Worm (Caenorhabditis elegans): Measurements from ENCODE around the gene ZK673.1.
"Not testable (repeated sequence)": the region's sequence is repeated elsewhere in the genome, so short reads cannot be mapped to it uniquely, and the experiment has no call there.

The ZK673.1 gene

ce11 chrII:10479348-10479747, 36.4 kb downstream of the ZK673.1 start, which contains the start of gene clec-59:
Gene clec-59 (minus strand): TSS chrII:10479448.
- TF ChIP-seq tab-1 (GFP tag; IDR thresholded peaks at IDR 0.05) (no peak), ztf-23 (GFP tag; IDR thresholded peaks at IDR 0.05) (no peak), cog-1 (tag; optimal IDR thresholded peaks at IDR 0.05) (no peak), ztf-29 (GFP tag; IDR thresholded peaks at IDR 0.05) (no peak), T22C8.4 (GFP tag; IDR thresholded peaks at IDR 0.05) (no peak), flt-1 (GFP tag; IDR thresholded peaks at IDR 0.05) (no peak), med-1 (GFP tag; optimal IDR thresholded peaks at IDR 0.05; ENCODE audit: insufficient read depth) (no peak), ref-1 (GFP tag; conservative IDR thresholded peaks at IDR 0.05) (no peak), klf-2 (GFP tag; conservative IDR thresholded peaks at IDR 0.05) (no peak)

DNA sequence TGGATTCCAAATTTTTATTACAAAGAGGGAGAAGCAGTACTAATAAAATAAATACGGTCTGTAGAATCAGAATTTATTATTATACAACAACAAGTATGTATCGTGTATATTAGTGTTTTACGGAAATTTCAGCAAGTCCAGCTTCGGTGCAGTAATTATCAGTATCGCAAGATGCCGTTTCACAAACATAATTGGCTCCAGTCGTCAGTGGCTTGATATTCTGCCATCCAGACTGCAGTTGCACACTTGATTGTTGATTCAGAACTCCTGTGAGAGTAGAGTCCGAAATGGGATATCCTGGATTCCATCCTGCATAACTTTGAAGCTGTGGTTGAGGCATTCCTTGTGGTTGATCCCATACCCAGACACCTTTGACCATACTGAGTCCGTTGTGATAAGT, 37.1 kb downstream of the ZK673.1 start:
- no peak for TF ChIP-seq T22C8.4 (GFP tag; IDR thresholded peaks at IDR 0.05)
- TF ChIP-seq med-1 (GFP tag; optimal IDR thresholded peaks at IDR 0.05; ENCODE audit: insufficient read depth) = no peak
- TF ChIP-seq tab-1 (GFP tag; IDR thresholded peaks at IDR 0.05) = no peak
- no peak for TF ChIP-seq ztf-23 (GFP tag; IDR thresholded peaks at IDR 0.05)
- no peak for TF ChIP-seq ref-1 (GFP tag; conservative IDR thresholded peaks at IDR 0.05)
- TF ChIP-seq ztf-29 (GFP tag; IDR thresholded peaks at IDR 0.05) = no peak
- TF ChIP-seq cog-1 (tag; optimal IDR thresholded peaks at IDR 0.05) = no peak
- TF ChIP-seq klf-2 (GFP tag; conservative IDR thresholded peaks at IDR 0.05) = no peak
- TF ChIP-seq flt-1 (GFP tag; IDR thresholded peaks at IDR 0.05) = no peak

DNA sequence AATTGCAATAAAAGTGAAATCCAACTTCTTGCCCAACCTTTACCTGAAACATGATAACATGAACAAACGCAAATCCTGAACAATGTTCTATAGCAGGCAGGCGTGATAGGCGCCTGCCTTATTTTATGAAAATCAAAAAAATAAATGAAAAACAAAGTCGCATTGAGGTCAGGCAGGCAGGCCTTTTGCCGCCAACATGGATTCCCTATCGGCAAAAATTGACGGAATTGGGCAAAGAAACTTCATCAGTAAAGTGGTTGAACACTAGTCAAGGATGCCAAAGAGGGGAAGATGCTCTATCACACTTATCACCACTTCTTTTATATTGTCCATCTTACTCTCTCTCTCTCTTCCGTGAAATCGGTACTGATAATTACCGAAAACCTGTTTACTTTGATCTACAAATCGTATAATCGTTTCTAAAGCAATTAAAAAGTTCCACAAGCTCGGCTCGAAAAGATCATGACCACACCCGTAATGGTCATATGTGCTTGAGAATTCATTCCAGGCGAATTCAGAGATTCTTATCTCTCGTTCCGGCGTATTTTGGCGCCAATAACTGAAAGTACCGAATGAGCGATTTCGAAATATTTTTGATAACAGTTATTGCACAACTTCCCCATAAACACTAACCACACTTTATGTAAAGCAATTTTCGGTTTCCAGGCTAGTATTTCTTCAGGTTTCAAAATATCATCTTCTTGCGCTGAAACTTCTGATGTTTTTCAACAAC, 39.0 kb downstream of the ZK673.1 start, which contains the start of the genes clec-60 and ZK666.11:
Gene clec-60 (minus strand): TSS at position 51 of the 733 bp plus-strand sequence.
Gene ZK666.11 (plus strand): TSS at position 699 of the 733 bp plus-strand sequence.
- TF ChIP-seq tab-1 (GFP tag; IDR thresholded peaks at IDR 0.05) = no peak

ce11 chrII:10482899-10483298, 40.0 kb downstream of the ZK673.1 start:
- TF ChIP-seq ref-1 (GFP tag; conservative IDR thresholded peaks at IDR 0.05) (no peak), T22C8.4 (GFP tag; IDR thresholded peaks at IDR 0.05) (no peak), flt-1 (GFP tag; IDR thresholded peaks at IDR 0.05) (no peak), klf-2 (GFP tag; conservative IDR thresholded peaks at IDR 0.05) (no peak), cog-1 (tag; optimal IDR thresholded peaks at IDR 0.05) (no peak), tab-1 (GFP tag; IDR thresholded peaks at IDR 0.05) (no peak), ztf-29 (GFP tag; IDR thresholded peaks at IDR 0.05) (no peak), ztf-23 (GFP tag; IDR thresholded peaks at IDR 0.05) (no peak), med-1 (GFP tag; optimal IDR thresholded peaks at IDR 0.05; ENCODE audit: insufficient read depth) (no peak)

DNA sequence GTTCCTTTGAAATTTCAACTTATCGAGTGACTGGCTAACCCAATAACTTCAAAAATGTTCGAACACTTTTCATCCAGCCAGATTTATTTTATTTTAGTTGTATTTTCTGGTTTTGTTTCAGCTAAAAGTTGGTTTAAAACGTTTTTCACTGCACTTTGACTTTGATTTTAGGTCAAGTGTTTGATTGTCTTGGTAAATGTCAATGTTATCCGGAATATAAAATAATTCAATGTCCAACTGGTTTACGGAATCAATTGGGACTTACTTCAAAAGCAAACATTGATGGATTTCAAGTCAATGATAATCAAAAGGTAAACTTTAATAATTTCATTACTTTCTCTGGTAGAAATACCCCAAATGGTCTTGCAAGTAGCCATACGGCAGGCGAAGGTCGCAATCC, 40.9 kb downstream of the ZK673.1 start:
- TF ChIP-seq T22C8.4 (GFP tag; IDR thresholded peaks at IDR 0.05) = no peak
- no peak for TF ChIP-seq flt-1 (GFP tag; IDR thresholded peaks at IDR 0.05)
- TF ChIP-seq ztf-23 (GFP tag; IDR thresholded peaks at IDR 0.05) = no peak
- TF ChIP-seq ref-1 (GFP tag; conservative IDR thresholded peaks at IDR 0.05) = no peak
- no peak for TF ChIP-seq cog-1 (tag; optimal IDR thresholded peaks at IDR 0.05)
- TF ChIP-seq tab-1 (GFP tag; IDR thresholded peaks at IDR 0.05) = no peak
- no peak for TF ChIP-seq med-1 (GFP tag; optimal IDR thresholded peaks at IDR 0.05; ENCODE audit: insufficient read depth)
- no peak for TF ChIP-seq ztf-29 (GFP tag; IDR thresholded peaks at IDR 0.05)
- TF ChIP-seq klf-2 (GFP tag; conservative IDR thresholded peaks at IDR 0.05) = no peak

- no peak for TF ChIP-seq med-1 (GFP tag; optimal IDR thresholded peaks at IDR 0.05; ENCODE audit: insufficient read depth)
- no peak for TF ChIP-seq tab-1 (GFP tag; IDR thresholded peaks at IDR 0.05)
- TF ChIP-seq ref-1 (GFP tag; conservative IDR thresholded peaks at IDR 0.05) = no peak
- TF ChIP-seq T22C8.4 (GFP tag; IDR thresholded peaks at IDR 0.05) = no peak
- TF ChIP-seq ztf-23 (GFP tag; IDR thresholded peaks at IDR 0.05) = no peak
- no peak for TF ChIP-seq ztf-29 (GFP tag; IDR thresholded peaks at IDR 0.05)
- TF ChIP-seq flt-1 (GFP tag; IDR thresholded peaks at IDR 0.05) = no peak
- no peak for TF ChIP-seq cog-1 (tag; optimal IDR thresholded peaks at IDR 0.05)
- TF ChIP-seq klf-2 (GFP tag; conservative IDR thresholded peaks at IDR 0.05) = no peak
Observed at ce11 chrII:10485640-10486039, 42.7 kb downstream of the ZK673.1 start.

DNA sequence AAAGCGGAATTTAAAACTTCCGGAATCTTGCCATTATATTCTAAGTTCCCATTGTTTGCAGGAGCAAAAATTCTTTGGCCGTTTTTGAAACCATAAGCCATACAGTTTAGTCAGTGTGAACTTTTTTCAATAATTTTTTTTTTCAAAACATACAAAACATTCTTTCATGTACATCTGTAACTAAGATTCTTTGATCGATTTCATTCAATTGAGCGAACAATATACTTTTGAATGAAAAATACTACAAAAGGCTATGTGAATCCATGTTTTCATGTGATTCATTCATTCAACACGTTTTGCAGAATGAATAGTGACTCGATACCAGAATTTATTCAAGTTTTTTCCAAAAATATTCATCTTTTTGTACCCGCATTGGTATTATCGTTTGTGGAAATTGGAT, 43.8 kb downstream of the ZK673.1 start, which contains the start of gene ZK666.15:
Gene ZK666.15 (plus strand): TSS at position 301 of the 400 bp plus-strand sequence.
- TF ChIP-seq ztf-29 (GFP tag; IDR thresholded peaks at IDR 0.05) = no peak
- TF ChIP-seq ref-1 (GFP tag; conservative IDR thresholded peaks at IDR 0.05) = no peak
- TF ChIP-seq cog-1 (tag; optimal IDR thresholded peaks at IDR 0.05) = no peak
- no peak for TF ChIP-seq tab-1 (GFP tag; IDR thresholded peaks at IDR 0.05)
- TF ChIP-seq ztf-23 (GFP tag; IDR thresholded peaks at IDR 0.05) = no peak
- no peak for TF ChIP-seq med-1 (GFP tag; optimal IDR thresholded peaks at IDR 0.05; ENCODE audit: insufficient read depth)
- no peak for TF ChIP-seq flt-1 (GFP tag; IDR thresholded peaks at IDR 0.05)
- no peak for TF ChIP-seq klf-2 (GFP tag; conservative IDR thresholded peaks at IDR 0.05)
- TF ChIP-seq T22C8.4 (GFP tag; IDR thresholded peaks at IDR 0.05) = no peak

- TF ChIP-seq tab-1 (GFP tag; IDR thresholded peaks at IDR 0.05) = no peak
- TF ChIP-seq med-1 (GFP tag; optimal IDR thresholded peaks at IDR 0.05; ENCODE audit: insufficient read depth) = no peak
- TF ChIP-seq flt-1 (GFP tag; IDR thresholded peaks at IDR 0.05) = no peak
- TF ChIP-seq ref-1 (GFP tag; conservative IDR thresholded peaks at IDR 0.05) = no peak
- TF ChIP-seq ztf-23 (GFP tag; IDR thresholded peaks at IDR 0.05) = no peak
- no peak for TF ChIP-seq cog-1 (tag; optimal IDR thresholded peaks at IDR 0.05)
- TF ChIP-seq T22C8.4 (GFP tag; IDR thresholded peaks at IDR 0.05) = no peak
- TF ChIP-seq ztf-29 (GFP tag; IDR thresholded peaks at IDR 0.05) = no peak
- no peak for TF ChIP-seq klf-2 (GFP tag; conservative IDR thresholded peaks at IDR 0.05)
Observed at ce11 chrII:10490329-10490728, 47.4 kb downstream of the ZK673.1 start, which contains the start of gene clec-61. Gene clec-61 (minus strand): TSS chrII:10490537.

- not testable (repeated sequence) for TF ChIP-seq flt-1 (GFP tag; IDR thresholded peaks at IDR 0.05); ref-1 (GFP tag; conservative IDR thresholded peaks at IDR 0.05); cog-1 (tag; optimal IDR thresholded peaks at IDR 0.05)
Observed at ce11 chrII:10493034-10493433, 50.1 kb downstream of the ZK673.1 start, which contains the start of gene ZK666.8. Gene ZK666.8 (minus strand): TSS chrII:10493134.
